Fruit fly (Drosophila melanogaster) ovary, adult (tissue): ENCODE data around the gene CG44088.

ENCODE experiments used
- CG17801 ChIP-seq: fragments of 200-800 bp; optimal IDR thresholded peaks from 2 replicates; lab custom pipeline; 2019; ENCODE audit warnings: missing biosample characterization, mild to moderate bottlenecking, missing genetic modification characterization, moderate library complexity; ENCODE audit not compliant: partially characterized antibody

Gene CG44088

DNA sequence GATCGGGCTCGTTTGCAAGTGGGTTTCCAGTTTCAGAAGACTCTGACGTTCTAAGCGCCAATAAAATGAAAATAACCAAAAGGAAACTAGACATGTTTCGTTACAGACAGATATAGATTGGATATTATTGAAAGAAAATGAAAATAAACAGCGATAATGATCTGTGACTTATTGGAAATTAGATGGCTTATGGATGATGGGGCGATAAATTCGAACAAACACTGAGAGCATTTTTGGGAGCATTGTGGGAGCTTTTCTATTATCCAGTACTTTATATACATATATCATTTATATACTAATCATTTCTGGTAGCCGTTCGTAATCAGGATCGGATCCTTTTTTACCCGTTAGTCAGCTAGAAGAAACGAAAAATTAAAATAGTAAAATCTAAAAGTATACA is at the start of gene CG44088:
Gene CG44088, minus strand, starts transcription at position 101 of the 400 bp plus-strand sequence.
- TF ChIP-seq CG17801: no peak

DNA sequence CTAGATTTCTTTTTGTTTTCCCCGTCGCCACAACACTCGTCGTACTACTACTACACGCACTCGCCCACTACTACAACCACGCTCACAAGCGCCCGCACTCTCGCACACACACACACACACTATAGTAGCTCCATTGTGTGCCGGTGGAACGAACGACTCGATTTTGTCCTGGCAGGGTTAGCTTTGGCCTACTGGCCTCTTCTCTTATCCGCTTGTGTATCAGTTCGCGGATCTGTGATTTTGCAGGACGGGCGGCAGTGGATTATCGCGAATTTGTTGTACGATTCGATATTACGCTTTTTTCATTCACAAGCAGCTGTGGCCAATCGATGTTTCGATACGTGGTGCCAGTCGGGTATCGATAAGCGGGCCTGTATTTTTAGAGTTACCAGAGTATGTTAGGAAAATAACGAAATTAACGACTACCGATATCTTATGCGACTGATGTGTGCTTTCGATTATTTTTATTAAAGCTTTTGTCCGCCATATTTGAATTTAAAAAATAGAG is 46.3 kb upstream of the CG44088 start, which contains the start of gene CG14657:
Gene CG14657, minus strand, starts transcription at position 335 of the 508 bp plus-strand sequence.
- TF ChIP-seq CG17801: no peak

DNA sequence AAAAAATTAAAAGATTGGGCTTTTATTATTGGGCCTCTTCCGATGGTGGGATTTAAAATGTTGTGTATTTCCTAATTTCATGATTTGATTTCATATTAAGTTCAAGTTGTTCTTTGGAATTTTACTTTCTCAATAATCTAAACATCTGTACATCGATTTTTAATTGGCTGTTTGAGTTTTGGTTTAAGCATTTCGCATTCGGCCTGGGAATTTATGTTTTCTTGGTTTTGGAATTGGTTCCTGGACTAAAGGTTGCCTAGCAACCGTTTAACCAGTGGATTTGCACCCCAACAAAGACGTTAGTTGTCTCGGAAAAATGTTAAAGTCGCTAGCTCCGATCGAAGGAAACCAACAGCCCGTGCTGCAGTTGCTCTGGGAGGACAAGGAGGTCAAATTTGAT is 41.2 kb upstream of the CG44088 start, which contains the start of gene BBS5:
Gene BBS5, plus strand, starts transcription at position 301 of the 400 bp plus-strand sequence.
- TF ChIP-seq CG17801: no peak

DNA sequence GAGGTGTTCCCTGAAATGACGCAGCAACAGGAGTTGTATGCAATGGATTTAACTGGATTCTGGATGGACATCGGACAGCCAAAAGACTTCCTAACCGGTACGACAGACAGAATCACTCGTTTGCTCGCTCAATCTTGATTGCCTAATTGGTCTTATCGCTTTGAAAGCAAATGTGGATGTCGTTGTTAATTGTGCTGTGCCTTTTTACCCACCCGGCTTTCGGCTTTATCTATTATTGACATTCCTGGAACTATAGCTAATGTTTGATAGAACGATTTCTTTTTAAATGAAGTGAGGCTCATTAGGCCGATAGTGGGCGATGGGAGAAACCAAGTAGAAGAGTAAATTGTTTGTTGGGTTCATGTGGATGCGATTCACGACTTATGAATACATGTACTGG is 39.8 kb upstream of the CG44088 start:
- no peak for TF ChIP-seq CG17801

DNA sequence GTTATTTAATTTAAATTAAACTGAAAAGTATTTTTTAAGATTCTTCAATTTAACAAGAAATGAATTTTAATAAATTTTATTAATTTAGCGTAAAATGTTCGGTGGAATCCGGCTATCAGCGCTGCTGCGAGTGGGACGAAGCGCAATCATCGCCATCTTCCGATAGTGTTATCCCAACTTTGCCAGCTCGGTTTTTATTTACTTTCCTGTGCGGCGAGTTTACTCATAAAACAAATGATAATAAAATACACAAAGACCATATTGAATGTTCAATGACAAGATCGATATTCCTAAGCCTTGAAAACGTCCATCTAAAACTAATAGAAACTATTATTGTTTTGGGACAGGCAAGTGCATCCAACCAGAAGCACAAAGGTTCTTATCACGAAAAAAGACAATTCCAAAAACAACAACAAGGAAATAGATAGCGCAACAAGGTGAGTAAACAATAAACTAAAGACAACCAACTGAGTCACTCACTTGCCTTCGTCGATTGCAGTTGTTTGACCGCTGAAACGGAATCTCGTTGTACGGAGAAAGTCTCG is 38.4 kb upstream of the CG44088 start:
- TF ChIP-seq CG17801: peak; percentile 29

DNA sequence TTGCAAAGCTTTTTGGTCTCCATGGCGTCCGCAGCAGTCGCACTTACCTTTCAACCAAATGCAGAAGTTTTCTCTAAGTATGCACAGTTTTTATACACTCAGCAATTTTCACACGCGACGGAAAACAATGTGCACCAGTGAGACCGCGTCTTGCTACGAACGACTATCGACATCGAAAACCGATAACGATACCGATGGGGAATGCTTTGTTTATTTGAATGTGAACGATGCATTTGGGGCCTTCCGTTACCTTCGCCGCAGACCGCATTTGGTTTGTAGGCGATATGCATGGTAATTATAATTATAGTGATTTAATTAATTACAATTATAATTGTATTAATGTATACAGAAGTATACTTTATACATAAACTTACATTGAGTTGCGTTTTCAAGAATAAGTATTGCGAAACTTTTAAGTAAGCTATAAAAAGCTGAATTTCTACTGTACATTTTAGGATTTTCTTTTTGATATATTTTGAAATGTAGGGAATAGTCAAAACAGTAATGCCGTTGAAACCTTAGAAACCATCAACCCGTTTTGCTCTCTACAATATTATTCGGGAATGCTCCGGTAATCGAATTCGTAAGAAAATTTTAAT is 37.2 kb upstream of the CG44088 start, which contains the start of the genes Hus1-like and ctrip:
Gene Hus1-like, minus strand, starts transcription at position 161 of the 599 bp plus-strand sequence.
Gene ctrip, minus strand, starts transcription at position 161 of the 599 bp plus-strand sequence.
- TF ChIP-seq CG17801: peak; percentile 41

DNA sequence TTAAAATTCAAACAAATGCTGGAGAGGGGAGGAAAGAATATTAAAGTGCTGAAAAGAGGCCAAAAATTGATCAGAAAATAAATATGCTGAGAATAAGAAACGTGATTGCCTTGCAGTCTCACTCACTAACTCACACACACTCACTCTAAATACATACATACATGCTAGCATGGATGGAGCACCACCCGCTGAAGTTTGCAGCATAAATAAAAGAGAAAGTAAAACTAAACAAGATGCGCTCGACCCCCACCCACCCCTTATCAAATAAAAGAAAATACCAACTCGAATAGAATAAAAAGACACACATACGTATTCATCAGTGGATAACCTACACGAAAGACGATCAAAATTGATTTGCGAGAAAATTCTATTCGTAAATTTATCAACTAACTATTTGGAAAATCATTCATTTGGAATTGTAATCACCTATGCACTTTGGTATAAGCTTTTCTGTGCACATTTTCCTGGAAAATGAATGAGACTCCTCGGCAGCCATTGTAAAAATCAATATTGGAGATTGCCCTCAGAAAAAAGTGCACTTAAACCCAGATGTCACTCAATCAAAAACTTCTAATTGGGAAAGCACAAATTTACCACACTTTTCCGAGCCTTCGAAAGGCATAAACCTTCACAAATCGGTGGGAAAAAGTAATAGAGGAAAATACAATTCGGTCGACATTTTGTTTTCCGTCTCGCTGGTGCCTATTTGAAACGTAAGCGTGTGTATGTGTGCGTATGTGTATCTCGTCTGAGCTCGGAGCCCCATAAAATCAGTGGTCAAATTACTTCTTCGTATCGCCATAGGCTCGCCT is 36.5 kb upstream of the CG44088 start, which contains the start of gene Gmppb:
Gene Gmppb, plus strand, starts transcription at position 321 of the 812 bp plus-strand sequence.
- TF ChIP-seq CG17801: no peak

DNA sequence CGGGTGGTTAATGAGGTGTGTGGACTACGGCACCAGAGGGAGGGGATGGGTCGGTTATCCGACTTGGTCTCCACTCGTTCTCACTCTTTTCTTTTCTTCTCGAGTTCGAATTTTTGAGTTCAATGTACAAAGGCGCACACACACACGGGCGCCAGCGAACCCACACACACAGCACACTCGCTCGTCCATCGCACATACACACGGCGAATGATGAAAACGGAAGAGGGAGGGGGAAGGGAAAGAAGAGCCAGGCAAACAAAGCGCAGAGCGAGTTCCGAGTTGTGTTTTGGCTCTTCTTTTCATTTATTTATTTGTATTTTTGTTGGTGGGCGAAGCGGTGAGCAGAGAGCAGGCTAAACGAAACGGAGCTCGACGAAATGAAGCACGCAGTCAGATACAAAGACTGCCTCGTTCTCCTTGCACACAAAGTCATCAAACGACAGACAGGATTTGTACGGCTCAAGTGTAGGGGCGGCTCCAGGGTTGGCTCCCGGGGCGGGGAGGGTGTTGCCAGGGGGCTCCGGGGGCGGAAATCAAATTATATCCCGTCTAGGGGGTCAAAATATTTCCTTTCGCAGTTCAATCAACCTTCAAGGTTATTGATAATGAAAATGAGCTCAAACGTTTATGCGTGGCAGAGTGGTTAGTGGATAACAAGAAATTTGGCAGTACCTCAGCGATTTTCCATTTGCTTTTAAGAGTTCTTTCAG is 35.2 kb upstream of the CG44088 start:
- peak; percentile 20 for TF ChIP-seq CG17801

DNA sequence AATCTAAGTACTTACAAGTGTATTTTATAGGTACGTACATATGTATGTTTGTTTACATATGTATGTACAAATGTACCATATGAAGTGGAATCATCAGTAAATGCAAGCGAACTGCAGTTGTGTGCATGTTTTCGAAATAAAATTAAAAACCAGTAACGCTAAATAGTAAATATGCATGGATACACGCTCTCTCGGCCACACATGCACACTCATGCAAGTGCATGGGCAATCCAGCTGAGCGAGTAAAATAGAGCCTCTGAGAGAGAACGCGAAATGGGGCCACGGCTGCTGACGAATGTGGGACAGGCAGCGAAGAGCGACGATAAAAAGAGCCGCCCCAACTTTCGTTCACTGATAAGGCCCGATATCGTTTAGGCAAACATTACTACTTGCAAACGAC is 32.7 kb upstream of the CG44088 start:
- TF ChIP-seq CG17801: no peak

DNA sequence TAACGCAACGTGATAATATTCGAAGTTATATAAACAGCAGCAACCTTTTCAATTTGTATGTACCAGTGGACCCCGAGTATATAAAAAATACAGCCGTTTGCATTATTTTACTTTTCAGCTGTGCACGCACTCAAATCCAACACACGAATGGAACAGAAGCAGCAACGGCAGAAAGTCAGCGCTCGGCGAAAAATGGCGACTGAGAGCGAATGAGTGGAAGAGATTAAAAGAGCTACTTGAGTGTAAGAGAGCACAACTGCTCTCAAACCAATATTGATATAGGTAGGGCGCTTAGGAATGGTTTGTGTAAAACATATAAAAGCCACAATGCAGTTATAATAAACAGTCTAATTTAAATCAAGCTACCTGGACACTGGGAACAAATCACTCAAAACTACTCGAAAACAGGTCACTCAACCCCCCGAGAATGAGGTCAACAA is 31.5 kb upstream of the CG44088 start:
- TF ChIP-seq CG17801: peak; percentile 74

DNA sequence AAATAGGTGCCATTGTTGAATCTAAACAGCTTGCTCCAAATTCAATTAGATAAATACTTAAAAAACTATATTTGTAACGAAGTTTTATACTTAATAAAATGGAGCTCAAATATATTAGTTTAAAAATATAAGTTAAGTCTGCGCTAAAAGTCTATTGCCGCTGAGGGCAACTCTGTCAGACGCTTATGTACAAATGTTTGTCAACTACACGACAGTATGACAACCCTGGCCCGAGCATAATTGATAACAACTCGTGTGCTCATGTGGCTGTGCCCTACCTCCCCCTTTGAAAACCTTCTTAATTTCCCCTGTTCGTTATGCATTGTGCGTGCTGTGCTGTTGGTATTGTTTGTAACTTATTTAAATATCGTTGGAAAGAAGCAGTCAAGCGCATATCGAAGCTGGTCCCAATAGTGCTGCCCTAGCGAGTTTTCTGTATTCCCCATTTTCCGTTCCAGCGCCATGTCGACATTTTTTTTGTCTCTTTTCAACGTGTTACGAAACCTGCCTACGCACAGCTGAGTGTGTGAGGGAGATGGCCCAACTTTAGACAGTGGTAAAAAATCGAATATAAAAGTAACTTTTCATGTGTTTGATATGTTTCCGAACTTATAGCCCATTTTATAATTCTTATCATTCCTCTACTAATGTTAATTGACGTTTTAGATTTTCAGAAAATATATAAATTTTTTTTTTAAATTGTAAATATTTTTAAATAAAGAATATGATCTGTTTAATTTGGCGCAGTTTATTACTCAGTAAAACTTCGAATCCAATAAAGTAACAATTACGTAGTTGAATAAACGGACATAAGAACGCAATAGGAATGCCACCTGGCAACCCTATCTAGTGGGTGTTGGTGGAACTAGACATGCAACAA is 30.2 kb upstream of the CG44088 start:
- TF ChIP-seq CG17801: peak; percentile 75

DNA sequence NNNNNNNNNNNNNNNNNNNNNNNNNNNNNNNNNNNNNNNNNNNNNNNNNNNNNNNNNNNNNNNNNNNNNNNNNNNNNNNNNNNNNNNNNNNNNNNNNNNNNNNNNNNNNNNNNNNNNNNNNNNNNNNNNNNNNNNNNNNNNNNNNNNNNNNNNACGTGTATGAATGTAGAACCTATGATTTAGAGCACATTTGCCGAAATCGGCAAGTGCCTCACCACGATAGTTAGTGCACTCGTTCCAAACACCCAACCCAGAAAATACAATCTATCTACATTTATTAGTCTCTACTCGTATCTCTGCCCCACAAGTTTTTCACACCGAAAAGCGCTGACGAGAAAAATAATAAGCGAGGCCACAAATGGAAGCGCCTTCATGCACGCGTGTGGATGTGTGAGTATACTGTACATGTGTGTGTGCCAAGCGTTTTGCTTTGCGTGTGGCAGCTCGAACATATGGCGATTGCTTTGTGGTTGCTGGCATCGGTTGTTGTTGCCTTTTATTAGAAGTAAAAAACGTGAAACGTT is 29.3 kb upstream of the CG44088 start:
- no peak for TF ChIP-seq CG17801

DNA sequence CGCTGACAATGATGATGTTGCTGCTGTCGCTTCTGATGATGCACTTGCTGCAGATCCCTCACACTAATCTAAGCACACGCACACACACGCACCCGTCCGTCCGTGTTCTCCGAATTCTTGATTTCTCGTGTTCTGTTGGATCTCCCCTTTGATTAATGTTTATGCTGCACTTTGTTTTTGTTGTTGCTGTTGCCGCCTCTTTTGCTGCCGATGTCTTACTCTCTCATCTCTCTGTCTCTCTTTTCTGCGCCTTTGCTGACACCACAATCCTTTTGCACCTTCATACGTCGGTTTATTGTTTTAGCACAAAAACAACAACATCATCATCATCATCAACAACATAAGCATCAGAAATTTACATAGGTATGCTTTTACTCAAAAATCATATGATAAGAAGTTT is 23.2 kb upstream of the CG44088 start:
- no peak for TF ChIP-seq CG17801

DNA sequence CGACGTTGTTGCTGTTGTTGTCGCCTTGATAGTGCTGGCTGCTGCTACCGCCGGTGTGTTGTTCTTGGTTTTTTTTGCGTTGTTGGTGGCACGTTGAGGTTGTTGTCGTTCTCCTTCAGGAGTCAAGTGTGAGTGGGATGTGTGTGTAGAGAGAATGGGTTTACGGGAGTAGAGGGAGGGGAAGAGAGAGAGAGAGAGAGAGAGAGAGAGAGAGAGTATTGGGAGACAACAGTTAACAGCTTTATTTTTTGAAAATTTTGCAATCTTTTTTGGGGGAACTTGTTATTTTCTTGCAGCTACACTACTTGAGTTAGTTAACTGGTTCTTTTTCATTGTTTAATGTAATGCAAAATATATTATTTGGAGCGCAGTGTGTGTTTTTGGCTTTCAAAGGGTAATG is 22.7 kb upstream of the CG44088 start:
- no peak for TF ChIP-seq CG17801

DNA sequence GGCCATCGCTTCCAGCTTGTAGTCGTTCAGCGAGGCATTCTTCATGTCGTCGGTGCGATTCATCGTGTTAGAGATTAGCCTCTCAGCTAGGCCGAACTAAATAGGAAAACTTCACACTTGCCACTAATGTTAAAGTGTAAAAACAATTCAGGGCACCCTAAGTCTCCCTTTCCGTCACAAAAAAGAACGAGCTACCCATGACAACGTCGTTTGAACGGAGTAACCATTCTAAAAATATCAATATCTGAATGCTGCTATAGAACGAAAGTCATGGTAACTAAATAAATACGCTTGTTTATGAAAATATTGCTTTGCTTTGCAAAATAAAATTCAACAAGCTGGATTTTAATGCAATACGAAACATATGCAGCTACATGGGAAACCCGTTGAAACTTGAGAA is 9.8 kb upstream of the CG44088 start, which contains the start of gene Ccdc39:
Gene Ccdc39, minus strand, starts transcription at position 101 of the 400 bp plus-strand sequence.
- TF ChIP-seq CG17801: no peak
